Fruit fly (Drosophila melanogaster) whole organism, embryonic: ENCODE data around the gene Nnp-1.

ENCODE experiments used
- Adf1 ChIP-seq: fragments of 200-800 bp; sonication (Bioruptor generic); IDR thresholded peaks from 2 replicates; pipeline ENCODE4 v1.3.6; 2022; ENCODE audit warnings: missing biosample characterization, missing genetic modification characterization
- B-H2 ChIP-seq: fragments of 200-800 bp; sonication (Bioruptor generic); optimal IDR thresholded peaks from 2 replicates; lab custom pipeline; 2018; ENCODE audit warnings: missing biosample characterization, mild to moderate bottlenecking, missing genetic modification characterization
- Bdp1 ChIP-seq: fragments of 200-800 bp; sonication (Bioruptor generic); optimal IDR thresholded peaks from 3 replicates; lab custom pipeline; 2016; ENCODE audit warnings: missing biosample characterization, missing genetic modification characterization
- CG10209 ChIP-seq: fragments of 200-800 bp; sonication (Bioruptor generic); optimal IDR thresholded peaks from 3 replicates; lab custom pipeline; 2017; ENCODE audit warnings: missing biosample characterization, mild to moderate bottlenecking, missing genetic modification characterization, missing genetic modification reagents
- CG11560 ChIP-seq: fragments of 200-800 bp; sonication (Bioruptor generic); IDR thresholded peaks from 3 replicates; pipeline ENCODE4 v1.3.6; 2022; ENCODE audit warnings: missing biosample characterization, missing genetic modification characterization
- CG12219 ChIP-seq: fragments of 200-800 bp; sonication (Bioruptor generic); optimal IDR thresholded peaks from 3 replicates; lab custom pipeline; 2018; ENCODE audit warnings: missing biosample characterization, mild to moderate bottlenecking, missing genetic modification characterization
- CG12391 ChIP-seq: fragments of 200-800 bp; sonication (Bioruptor generic); optimal IDR thresholded peaks from 3 replicates; lab custom pipeline; 2018; ENCODE audit warnings: missing biosample characterization, mild to moderate bottlenecking, missing genetic modification characterization, moderate library complexity
- CG12744 ChIP-seq: fragments of 200-800 bp; sonication (Bioruptor generic); optimal IDR thresholded peaks from 2 replicates; lab custom pipeline; 2016; ENCODE audit warnings: missing biosample characterization, missing genetic modification characterization
- CG15269 ChIP-seq: fragments of 200-800 bp; sonication (Bioruptor generic); optimal IDR thresholded peaks from 2 replicates; lab custom pipeline; 2018; ENCODE audit warnings: missing biosample characterization, mild to moderate bottlenecking, missing genetic modification characterization, moderate library complexity
- CG16813 ChIP-seq: fragments of 200-800 bp; sonication (Bioruptor generic); IDR thresholded peaks from 3 replicates; pipeline ENCODE4 v1.3.6; 2022; ENCODE audit warnings: missing biosample characterization, missing genetic modification characterization; ENCODE audit not compliant: partially characterized antibody
- CG17186 ChIP-seq: fragments of 200-800 bp; sonication (Bioruptor generic); optimal IDR thresholded peaks from 3 replicates; lab custom pipeline; 2017; ENCODE audit warnings: missing biosample characterization, missing genetic modification reagents, missing genetic modification characterization
- CG2120 ChIP-seq: fragments of 200-800 bp; sonication (Bioruptor generic); optimal IDR thresholded peaks from 3 replicates; lab custom pipeline; 2016; ENCODE audit warnings: missing biosample characterization, missing genetic modification characterization
- CG31365 ChIP-seq: fragments of 200-800 bp; sonication (Bioruptor generic); optimal IDR thresholded peaks from 2 replicates; lab custom pipeline; 2018; ENCODE audit warnings: missing biosample characterization, mild to moderate bottlenecking, missing genetic modification characterization
- CG32772 ChIP-seq: fragments of 200-800 bp; sonication (Bioruptor generic); IDR thresholded peaks from 2 replicates; pipeline ENCODE4 v1.3.6; 2022; ENCODE audit warnings: missing biosample characterization, missing genetic modification characterization
- CG3281 ChIP-seq: fragments of 200-800 bp; sonication (Bioruptor generic); optimal IDR thresholded peaks from 3 replicates; lab custom pipeline; 2017; ENCODE audit warnings: missing biosample characterization, mild to moderate bottlenecking, missing genetic modification characterization
- CG34422 ChIP-seq: fragments of 200-800 bp; sonication (Bioruptor generic); IDR thresholded peaks from 3 replicates; pipeline ENCODE4 v1.3.6; 2022; ENCODE audit warnings: missing biosample characterization, missing genetic modification characterization
- CG3995 ChIP-seq: fragments of 200-800 bp; sonication (Bioruptor generic); optimal IDR thresholded peaks from 3 replicates; lab custom pipeline; 2016; ENCODE audit warnings: missing biosample characterization, missing genetic modification characterization
- CG5953 ChIP-seq: fragments of 200-800 bp; sonication (Bioruptor generic); IDR thresholded peaks from 2 replicates; pipeline ENCODE4 v1.3.6; 2022; ENCODE audit warnings: missing biosample characterization, missing genetic modification characterization
- CG6683 ChIP-seq: fragments of 200-800 bp; sonication (Bioruptor generic); optimal IDR thresholded peaks from 2 replicates; lab custom pipeline; 2017; ENCODE audit warnings: missing biosample characterization, mild to moderate bottlenecking, missing genetic modification characterization, missing genetic modification reagents
- CG6689 ChIP-seq: fragments of 200-800 bp; sonication (Bioruptor generic); IDR thresholded peaks from 2 replicates; pipeline ENCODE4 v1.3.6; 2022; ENCODE audit warnings: missing biosample characterization, missing genetic modification characterization
- CG9609 ChIP-seq: fragments of 200-800 bp; sonication (Bioruptor generic); optimal IDR thresholded peaks from 3 replicates; lab custom pipeline; 2016; ENCODE audit warnings: missing biosample characterization, missing genetic modification characterization
- D19A ChIP-seq: fragments of 200-800 bp; optimal IDR thresholded peaks from 3 replicates; lab custom pipeline; 2019; ENCODE audit warnings: missing biosample characterization, mild to moderate bottlenecking, missing genetic modification characterization, moderate library complexity
- D19B ChIP-seq: fragments of 200-800 bp; sonication (Bioruptor generic); optimal IDR thresholded peaks from 2 replicates; lab custom pipeline; 2017; ENCODE audit warnings: missing biosample characterization, mild to moderate bottlenecking, missing genetic modification characterization
- Dfd ChIP-seq, 2 experiments: fragments of >200 bp; optimal IDR thresholded peaks; 2 replicates each; lab custom pipeline; 2017; ENCODE audit warnings: missing biosample characterization in 2 of 2, missing genetic modification characterization in 2 of 2
- E2f1 ChIP-seq: fragments of 200-800 bp; sonication (Bioruptor generic); IDR thresholded peaks from 2 replicates; pipeline ENCODE4 v1.3.6; 2022; ENCODE audit warnings: missing biosample characterization, missing genetic modification characterization
- Elba2 ChIP-seq: fragments of 200-800 bp; sonication (Bioruptor generic); optimal IDR thresholded peaks from 3 replicates; lab custom pipeline; 2016; ENCODE audit warnings: missing biosample characterization, missing genetic modification characterization
- Hmr ChIP-seq: fragments of 200-800 bp; sonication (Bioruptor generic); optimal IDR thresholded peaks from 3 replicates; lab custom pipeline; 2017; ENCODE audit warnings: mild to moderate bottlenecking, missing biosample characterization, missing genetic modification reagents, missing genetic modification characterization
- Jarid2 ChIP-seq: fragments of 200-800 bp; sonication (Bioruptor generic); optimal IDR thresholded peaks from 3 replicates; lab custom pipeline; 2017; ENCODE audit warnings: mild to moderate bottlenecking, missing biosample characterization, missing genetic modification reagents, missing genetic modification characterization
- Lhr ChIP-seq: fragments of 200-800 bp; sonication (Bioruptor generic); optimal IDR thresholded peaks from 3 replicates; lab custom pipeline; 2017; ENCODE audit warnings: mild to moderate bottlenecking, missing biosample characterization, missing genetic modification reagents, missing genetic modification characterization
- NK7.1 ChIP-seq: fragments of 200-800 bp; sonication (Bioruptor generic); optimal IDR thresholded peaks from 3 replicates; lab custom pipeline; 2016; ENCODE audit warnings: missing biosample characterization, missing genetic modification characterization
- Opbp ChIP-seq: fragments of 200-800 bp; sonication (Bioruptor generic); IDR thresholded peaks from 3 replicates; pipeline ENCODE4 v1.3.6; 2022; ENCODE audit warnings: missing biosample characterization, missing genetic modification characterization; ENCODE audit not compliant: partially characterized antibody
- Side ChIP-seq: fragments of 200-800 bp; sonication (Bioruptor generic); optimal IDR thresholded peaks from 2 replicates; lab custom pipeline; 2016; ENCODE audit warnings: missing biosample characterization, missing genetic modification characterization
- Ssrp ChIP-seq: fragments of 200-800 bp; sonication (Bioruptor generic); optimal IDR thresholded peaks from 2 replicates; lab custom pipeline; 2018; ENCODE audit warnings: missing biosample characterization, mild to moderate bottlenecking, missing genetic modification characterization, moderate library complexity
- Tbp ChIP-seq: fragments of >200 bp; optimal IDR thresholded peaks from 2 replicates; lab custom pipeline; 2018; ENCODE audit warnings: missing biosample characterization, missing genetic modification characterization
- Vsx1 ChIP-seq: fragments of 200-800 bp; sonication (Bioruptor generic); optimal IDR thresholded peaks from 2 replicates; lab custom pipeline; 2017; ENCODE audit warnings: missing biosample characterization, mild to moderate bottlenecking, missing genetic modification characterization, missing genetic modification reagents
- Xrp1 ChIP-seq: fragments of 200-800 bp; sonication (Bioruptor generic); IDR thresholded peaks from 2 replicates; pipeline ENCODE4 v1.3.6; 2022; ENCODE audit warnings: missing biosample characterization, missing genetic modification characterization
- bcd ChIP-seq: fragments of 200-800 bp; sonication (Bioruptor generic); optimal IDR thresholded peaks from 2 replicates; lab custom pipeline; 2017; ENCODE audit warnings: missing biosample characterization, mild to moderate bottlenecking, missing genetic modification characterization
- cato ChIP-seq: fragments of 200-800 bp; sonication (Bioruptor generic); optimal IDR thresholded peaks from 2 replicates; lab custom pipeline; 2016; ENCODE audit warnings: missing biosample characterization, missing genetic modification characterization, borderline replicate concordance
- chn ChIP-seq: fragments of 200-800 bp; sonication (Bioruptor generic); optimal IDR thresholded peaks from 2 replicates; lab custom pipeline; 2016; ENCODE audit warnings: missing biosample characterization, missing genetic modification characterization
- dysf ChIP-seq: fragments of 200-800 bp; sonication (Bioruptor generic); IDR thresholded peaks from 3 replicates; pipeline ENCODE4 v1.3.6; 2022; ENCODE audit warnings: missing biosample characterization, missing genetic modification characterization
- fru ChIP-seq: fragments of >200 bp; optimal IDR thresholded peaks from 2 replicates; lab custom pipeline; 2017
- gsb ChIP-seq: fragments of 200-800 bp; sonication (Bioruptor generic); IDR thresholded peaks from 2 replicates; pipeline ENCODE4 v1.3.6; 2022; ENCODE audit warnings: missing biosample characterization, missing genetic modification characterization
- jumu ChIP-seq: fragments of 200-800 bp; sonication (Bioruptor generic); optimal IDR thresholded peaks from 3 replicates; lab custom pipeline; 2016; ENCODE audit warnings: missing biosample characterization, missing genetic modification characterization
- nerfin-2 ChIP-seq: fragments of 200-800 bp; sonication (Bioruptor generic); IDR thresholded peaks from 2 replicates; pipeline ENCODE4 v1.3.6; 2022; ENCODE audit warnings: missing biosample characterization, missing genetic modification characterization; ENCODE audit not compliant: partially characterized antibody
- peb ChIP-seq: fragments of 200-800 bp; sonication (Bioruptor generic); IDR thresholded peaks from 2 replicates; pipeline ENCODE4 v1.3.6; 2022; ENCODE audit warnings: missing biosample characterization, missing genetic modification characterization
- ro ChIP-seq: fragments of 200-800 bp; sonication (Bioruptor generic); IDR thresholded peaks from 2 replicates; pipeline ENCODE4 v1.3.6; 2022; ENCODE audit warnings: missing biosample characterization, missing genetic modification characterization
- sens-2 ChIP-seq: fragments of 200-800 bp; sonication (Bioruptor generic); IDR thresholded peaks from 2 replicates; pipeline ENCODE4 v1.3.6; 2022; ENCODE audit warnings: missing biosample characterization, missing genetic modification characterization
- seq ChIP-seq: fragments of 200-800 bp; sonication (Bioruptor generic); IDR thresholded peaks from 2 replicates; pipeline ENCODE4 v1.3.6; 2022; ENCODE audit warnings: missing biosample characterization, missing genetic modification characterization
- toy ChIP-seq: fragments of 200-800 bp; sonication (Bioruptor generic); IDR thresholded peaks from 2 replicates; pipeline ENCODE4 v1.3.6; 2022; ENCODE audit warnings: missing biosample characterization, missing genetic modification characterization
- usp ChIP-seq: fragments of >200 bp; optimal IDR thresholded peaks from 2 replicates; lab custom pipeline; 2017; ENCODE audit warnings: missing biosample characterization, missing genetic modification characterization
- wdn ChIP-seq: fragments of 200-800 bp; sonication (Bioruptor generic); IDR thresholded peaks from 2 replicates; pipeline ENCODE4 v1.3.6; 2022; ENCODE audit warnings: missing biosample characterization, missing genetic modification characterization
- yki ChIP-seq: fragments of >200 bp; optimal IDR thresholded peaks from 3 replicates; lab custom pipeline; 2018

The Nnp-1 gene

dm6 chr2L:13370762-13371161 is 4.8 kb upstream of the Nnp-1 start, which contains the start of gene ND-B22 (continued):
- TF ChIP-seq NK7.1 (peak; percentile 34), CG11560 (no peak), Dfd (GFP tag; optimal IDR thresholded peaks at IDR 0.05; lab: Kevin White, UChicago) (no peak), Lhr (GFP tag; lab: Kevin White, UChicago) (peak; percentile 34), Ssrp (tag; lab: Kevin White, UChicago) (peak; percentile 6), CG10209 (peak; percentile 33), cato (GFP tag; lab: Kevin White, UChicago) (no peak), peb (GFP tag; lab: Robert Waterston, UW) (no peak), E2f1 (GFP tag; lab: Robert Waterston, UW) (no peak), Hmr (GFP tag; lab: Kevin White, UChicago) (peak; percentile 38), CG5953 (GFP tag; lab: Robert Waterston, UW) (no peak), Xrp1 (no peak; the same call in 1 of the 2 replicates), bcd (GFP tag; lab: Kevin White, UChicago) (peak; percentile 37), ro (GFP tag; lab: Robert Waterston, UW) (no peak), CG9609 (GFP tag; lab: Kevin White, UChicago) (no peak), Opbp (peak; percentile 55; the same call in 2 of the 3 replicates), yki (lab: Kevin White, UChicago) (no peak), wdn (GFP tag; lab: Robert Waterston, UW) (peak; percentile 22; the same call in 1 of the 2 replicates), CG15269 (tag; lab: Kevin White, UChicago) (peak; percentile 30), D19B (GFP tag; lab: Kevin White, UChicago) (peak; percentile 26), CG12391 (tag; lab: Kevin White, UChicago) (peak; percentile 18), Vsx1 (peak; percentile 33), CG16813 (GFP tag; lab: Robert Waterston, UW) (peak; percentile 21; the same call in 1 of the 3 replicates), CG31365 (no peak), CG12744 (GFP tag; lab: Kevin White, UChicago) (no peak), CG32772 (GFP tag; lab: Robert Waterston, UW) (no peak), CG3281 (GFP tag; lab: Kevin White, UChicago) (peak; percentile 56), gsb (GFP tag; lab: Robert Waterston, UW) (no peak), chn (peak; percentile 30), sens-2 (no peak), D19A (tag; lab: Kevin White, UChicago) (peak; percentile 27), B-H2 (GFP tag; lab: Kevin White, UChicago) (peak; percentile 88), nerfin-2 (GFP tag; lab: Robert Waterston, UW) (no peak), Tbp (no peak), seq (no peak), dysf (0 out of 3 replicates have a peak, but pooled peaks have one; percentile 5), Jarid2 (no peak), fru (lab: Kevin White, UChicago) (no peak), jumu (GFP tag; lab: Kevin White, UChicago) (no peak), CG2120 (GFP tag; lab: Kevin White, UChicago) (peak; percentile 73), CG34422 (GFP tag; lab: Robert Waterston, UW) (peak; percentile 35; the same call in 1 of the 3 replicates), Side (GFP tag; lab: Kevin White, UChicago) (no peak), usp (GFP tag; lab: Kevin White, UChicago) (no peak), CG12219 (GFP tag; lab: Kevin White, UChicago) (no peak), Adf1 (GFP tag; lab: Robert Waterston, UW) (no peak; the same call in 1 of the 2 replicates), CG6689 (no peak), CG17186 (GFP tag; lab: Kevin White, UChicago) (no peak), CG3995 (GFP tag; lab: Kevin White, UChicago) (peak; percentile 32), toy (no peak), CG6683 (no peak), Elba2 (no peak), Bdp1 (GFP tag; lab: Kevin White, UChicago) (peak; percentile 66)
